Fruit fly (Drosophila melanogaster): ENCODE measurements around the gene Tspo.
A peak's percentile ranks its signal among the peaks of the same experiment; 100 is the strongest.

Tspo gene

dm6 chr2L:602439-602879 is 43.0 kb downstream of the Tspo start, which contains the start of gene CG13689 (continued):
- TF ChIP-seq oc (tag; optimal IDR thresholded peaks at IDR 0.05) (no peak), Adf1 (GFP tag; IDR thresholded peaks at IDR 0.05) (no peak), Lpt (GFP tag; optimal IDR thresholded peaks at IDR 0.05) (no peak), zfh1 (GFP tag; IDR thresholded peaks at IDR 0.05) (peak; percentile 70), Hr78 (GFP tag; optimal IDR thresholded peaks at IDR 0.05) (no peak), D19B (GFP tag; optimal IDR thresholded peaks at IDR 0.05) (no peak), crp (GFP tag; optimal IDR thresholded peaks at IDR 0.05) (peak in 1 of 2 experiments; percentile 53), CHES-1-like (GFP tag; optimal IDR thresholded peaks at IDR 0.05) (peak; percentile 42), dati (GFP tag; IDR thresholded peaks at IDR 0.05) (no peak), pita (GFP tag; optimal IDR thresholded peaks at IDR 0.05) (peak; percentile 17), croc (GFP tag; conservative IDR thresholded peaks at IDR 0.05) (no peak), kay (GFP tag; optimal IDR thresholded peaks at IDR 0.05) (no peak), bcd (GFP tag; optimal IDR thresholded peaks at IDR 0.05) (peak; percentile 59), CG17186 (GFP tag; optimal IDR thresholded peaks at IDR 0.05) (no peak), ash1 (GFP tag; optimal IDR thresholded peaks at IDR 0.05) (no peak), bowl (GFP tag; IDR thresholded peaks at IDR 0.05) (no peak), gcm (GFP tag; optimal IDR thresholded peaks at IDR 0.05) (no peak), C15 (GFP tag; IDR thresholded peaks at IDR 0.05) (no peak), chif (GFP tag; optimal IDR thresholded peaks at IDR 0.05) (peak in 1 of 2 experiments; percentile 67), ab (GFP tag; optimal IDR thresholded peaks at IDR 0.05) (no peak), lmd (GFP tag; IDR thresholded peaks at IDR 0.05) (peak; percentile 53; the same call in 1 of the 2 replicates), sens-2 (GFP tag; IDR thresholded peaks at IDR 0.05) (no peak), Awh (GFP tag; IDR thresholded peaks at IDR 0.05) (no peak), ci (GFP tag; IDR thresholded peaks at IDR 0.05) (0 out of 3 replicates have a peak, but pooled peaks have one; percentile 37), sima (GFP tag; optimal IDR thresholded peaks at IDR 0.05) (no peak), Atf6 (GFP tag; IDR thresholded peaks at IDR 0.05) (no peak), CG4424 (GFP tag; optimal IDR thresholded peaks at IDR 0.05) (peak; percentile 63), Ravus (GFP tag; IDR thresholded peaks at IDR 0.05) (no peak), vfl (GFP tag; optimal IDR thresholded peaks at IDR 0.05) (peak; percentile 7), psq (GFP tag; optimal IDR thresholded peaks at IDR 0.05) (no peak), CG16863 (GFP tag; optimal IDR thresholded peaks at IDR 0.05) (peak; percentile 27), chn (GFP tag; optimal IDR thresholded peaks at IDR 0.05) (peak; percentile 45), Eip74EF (GFP tag; optimal IDR thresholded peaks at IDR 0.05) (no peak), NK7.1 (GFP tag; optimal IDR thresholded peaks at IDR 0.05) (no peak), Gug (GFP tag; IDR thresholded peaks at IDR 0.05) (peak; percentile 51; the same call in 2 of the 4 replicates), jing (GFP tag; optimal IDR thresholded peaks at IDR 0.05) (no peak), hb (GFP tag; IDR thresholded peaks at IDR 0.05; ENCODE audit: partially characterized antibody) (no peak), CG7271 (tag; optimal IDR thresholded peaks at IDR 0.05) (no peak), abd-A (tag; optimal IDR thresholded peaks at IDR 0.05) (no peak), CG15696 (tag; optimal IDR thresholded peaks at IDR 0.05) (peak; percentile 78), knrl (GFP tag; IDR thresholded peaks at IDR 0.05; ENCODE audit: partially characterized antibody) (no peak), btn (GFP tag; optimal IDR thresholded peaks at IDR 0.05) (no peak), CG42726 (GFP tag; IDR thresholded peaks at IDR 0.05; ENCODE audit: partially characterized antibody) (no peak; the same call in 1 of the 2 replicates), CG32772 (GFP tag; IDR thresholded peaks at IDR 0.05) (peak; percentile 51; the same call in 1 of the 2 replicates), fd3F (GFP tag; optimal IDR thresholded peaks at IDR 0.05) (no peak), al (GFP tag; IDR thresholded peaks at IDR 0.05) (no peak), unpg (GFP tag; optimal IDR thresholded peaks at IDR 0.05) (no peak), ind (GFP tag; optimal IDR thresholded peaks at IDR 0.05) (peak; percentile 67), br (optimal IDR thresholded peaks at IDR 0.05) (no peak), CG6791 (GFP tag; IDR thresholded peaks at IDR 0.05; ENCODE audit: partially characterized antibody) (no peak), CG34224 (GFP tag; IDR thresholded peaks at IDR 0.05; ENCODE audit: partially characterized antibody) (no peak)
